Fruit fly (Drosophila melanogaster) whole organism, embryonic: ENCODE results near the gene CG3040.

ENCODE experiments used
- CG13775 ChIP-seq: fragments of 200-800 bp; sonication (Bioruptor generic); optimal IDR thresholded peaks from 3 replicates; lab custom pipeline; 2017; ENCODE audit warnings: missing biosample characterization, mild to moderate bottlenecking, missing genetic modification characterization
- CG1603 ChIP-seq: fragments of 200-800 bp; sonication (Bioruptor generic); optimal IDR thresholded peaks from 2 replicates; lab custom pipeline; 2019; ENCODE audit warnings: missing biosample characterization, mild to moderate bottlenecking, missing genetic modification characterization, moderate library complexity
- CG7987 ChIP-seq: fragments of 200-800 bp; sonication (Bioruptor generic); optimal IDR thresholded peaks from 2 replicates; lab custom pipeline; 2018; ENCODE audit warnings: missing biosample characterization, mild to moderate bottlenecking, missing genetic modification characterization, moderate library complexity
- Camta ChIP-seq: fragments of 200-800 bp; sonication (Bioruptor generic); optimal IDR thresholded peaks from 2 replicates; lab custom pipeline; 2016; ENCODE audit warnings: missing biosample characterization, missing genetic modification characterization
- Lhr ChIP-seq: fragments of 200-800 bp; sonication (Bioruptor generic); optimal IDR thresholded peaks from 3 replicates; lab custom pipeline; 2017; ENCODE audit warnings: mild to moderate bottlenecking, missing biosample characterization, missing genetic modification reagents, missing genetic modification characterization
- Lpt ChIP-seq: fragments of >200 bp; optimal IDR thresholded peaks from 2 replicates; lab custom pipeline; 2018; ENCODE audit warnings: missing biosample characterization, missing genetic modification characterization
- Optix ChIP-seq: fragments of 200-800 bp; sonication (Bioruptor generic); IDR thresholded peaks from 3 replicates; pipeline ENCODE4 v1.3.6; 2022; ENCODE audit warnings: missing biosample characterization, missing genetic modification characterization
- Sin3A ChIP-seq: fragments of >200 bp; optimal IDR thresholded peaks from 2 replicates; lab custom pipeline; 2018
- Sox102F ChIP-seq: fragments of 200-800 bp; sonication (Bioruptor generic); optimal IDR thresholded peaks from 2 replicates; lab custom pipeline; 2018; ENCODE audit warnings: missing biosample characterization, mild to moderate bottlenecking, missing genetic modification characterization, moderate library complexity
- bcd ChIP-seq: fragments of 200-800 bp; sonication (Bioruptor generic); optimal IDR thresholded peaks from 2 replicates; lab custom pipeline; 2017; ENCODE audit warnings: missing biosample characterization, mild to moderate bottlenecking, missing genetic modification characterization
- corto ChIP-seq: fragments of 200-800 bp; sonication (Bioruptor generic); optimal IDR thresholded peaks from 2 replicates; lab custom pipeline; 2016; ENCODE audit warnings: missing biosample characterization, mild to moderate bottlenecking, missing genetic modification characterization, moderate library complexity
- fd96Cb ChIP-seq: fragments of 200-800 bp; sonication (Bioruptor generic); optimal IDR thresholded peaks from 2 replicates; lab custom pipeline; 2018; ENCODE audit warnings: missing biosample characterization, mild to moderate bottlenecking, missing genetic modification characterization, moderate library complexity

DNA sequence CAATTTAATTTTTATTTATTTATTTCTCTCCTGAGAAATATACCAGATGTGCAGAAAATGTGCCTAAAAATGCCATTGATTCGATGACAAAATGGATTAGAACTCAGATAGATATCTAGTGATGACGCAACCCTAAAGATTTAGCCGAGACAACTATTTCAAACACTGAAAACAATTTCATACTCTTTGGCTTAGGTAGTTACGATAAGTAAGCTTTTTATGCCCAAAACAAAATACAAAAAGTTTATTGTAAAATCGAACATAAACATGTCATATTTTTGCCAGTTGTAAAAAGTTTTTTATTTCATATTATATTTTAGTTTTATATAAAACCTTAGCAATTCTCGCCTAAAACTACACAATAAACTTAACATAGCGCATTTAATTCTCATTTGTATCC lies at the start of gene CG3040:
- TF ChIP-seq bcd (GFP tag; lab: Kevin White, UChicago) (no peak), CG1603 (tag; lab: Kevin White, UChicago) (peak; percentile 59), CG7987 (GFP tag; lab: Kevin White, UChicago) (no peak), CG13775 (GFP tag; lab: Kevin White, UChicago) (peak; percentile 22), Sox102F (GFP tag; lab: Kevin White, UChicago) (peak; percentile 53), Lpt (GFP tag; lab: Kevin White, UChicago) (no peak), Camta (GFP tag; lab: Kevin White, UChicago) (no peak), Sin3A (no peak), Lhr (GFP tag; lab: Kevin White, UChicago) (peak; percentile 53), Optix (no peak), corto (GFP tag; lab: Kevin White, UChicago) (no peak), fd96Cb (peak; percentile 10)
